Worm (Caenorhabditis elegans): ENCODE data around the gene swsn-1.

DNA sequence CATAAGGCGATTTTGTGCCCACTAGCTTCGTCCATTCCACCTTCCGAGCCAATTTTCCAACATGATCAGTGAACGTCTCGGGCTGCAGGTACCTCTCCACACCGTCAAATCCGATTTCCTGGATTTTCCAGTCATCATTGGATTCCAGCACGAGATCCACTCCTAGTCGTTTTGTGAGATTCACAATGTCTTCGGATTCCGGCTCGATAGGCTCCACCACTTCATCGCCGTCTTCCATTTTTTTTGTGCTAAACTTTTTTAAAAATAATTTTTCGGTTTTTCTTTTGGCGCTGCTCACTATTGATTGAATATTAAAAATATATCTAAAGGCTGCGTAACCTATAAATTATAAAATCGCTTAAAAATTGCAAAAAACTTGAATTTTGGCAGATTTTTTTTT, 17.7 kb upstream of the swsn-1 start, which contains the start of gene mdt-17:
- no peak for TF ChIP-seq pqm-1 (tag; optimal IDR thresholded peaks at IDR 0.05)
- TF ChIP-seq ztf-11 (tag; optimal IDR thresholded peaks at IDR 0.05): no peak
- no peak for TF ChIP-seq nhr-25 (tag; optimal IDR thresholded peaks at IDR 0.05; ENCODE audit: borderline replicate concordance, insufficient read depth)
- no peak for TF ChIP-seq aly-2 (tag; optimal IDR thresholded peaks at IDR 0.05)
